Worm (Caenorhabditis elegans): Measurements from ENCODE around the gene lido-11.

DNA sequence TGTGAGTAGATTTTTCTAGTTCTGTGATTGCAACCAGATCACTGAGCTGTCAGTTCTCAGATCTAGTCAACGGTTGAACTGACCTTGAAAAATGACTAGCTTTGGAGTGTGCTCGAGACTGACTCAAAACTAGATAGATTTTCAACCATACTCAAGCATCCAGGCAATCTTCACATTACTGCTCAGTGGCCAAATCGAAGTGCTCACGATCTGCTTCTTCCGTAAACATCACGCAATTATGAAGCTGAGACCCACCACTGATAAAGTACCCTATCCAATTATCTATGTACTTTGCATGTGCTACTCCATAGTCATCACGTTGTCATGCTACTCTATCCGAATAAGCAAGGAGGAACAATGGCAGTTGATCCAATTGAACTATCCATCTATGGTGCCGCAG is 47.6 kb downstream of the lido-11 start:
- no peak for TF ChIP-seq W03F9.2 (tag; optimal IDR thresholded peaks at IDR 0.05)
- no peak for TF ChIP-seq him-1 (tag; optimal IDR thresholded peaks at IDR 0.05)

Measured in whole organism, L4/young adult.